Fruit fly (Drosophila melanogaster) whole organism, embryonic: ENCODE results near the gene CG2224.

Experiments
- Atf6 ChIP-seq: fragments of 200-800 bp; sonication (Bioruptor generic); IDR thresholded peaks from 2 replicates; pipeline ENCODE4 v1.3.6; 2022; ENCODE audit warnings: missing biosample characterization, missing genetic modification characterization
- Bgb ChIP-seq: fragments of 200-800 bp; sonication (Bioruptor generic); IDR thresholded peaks from 2 replicates; pipeline ENCODE4 v1.3.6; 2022; ENCODE audit warnings: missing biosample characterization, missing genetic modification characterization; ENCODE audit not compliant: partially characterized antibody
- CG1024 ChIP-seq: fragments of 200-800 bp; sonication (Bioruptor generic); IDR thresholded peaks from 2 replicates; pipeline ENCODE4 v1.3.6; 2022; ENCODE audit warnings: missing biosample characterization, missing genetic modification characterization
- CG10274 ChIP-seq: fragments of 200-800 bp; sonication (Bioruptor generic); optimal IDR thresholded peaks from 3 replicates; lab custom pipeline; 2017; ENCODE audit warnings: missing biosample characterization, mild to moderate bottlenecking, missing genetic modification characterization
- CG10565 ChIP-seq: fragments of 200-800 bp; sonication (Bioruptor generic); optimal IDR thresholded peaks from 3 replicates; lab custom pipeline; 2016; ENCODE audit warnings: missing biosample characterization, mild to moderate bottlenecking, missing genetic modification characterization
- CG10959 ChIP-seq: fragments of 200-800 bp; sonication (Bioruptor generic); IDR thresholded peaks from 2 replicates; pipeline ENCODE4 v1.3.6; 2022; ENCODE audit warnings: missing biosample characterization, missing genetic modification characterization
- CG11504 ChIP-seq: fragments of 200-800 bp; sonication (Bioruptor generic); optimal IDR thresholded peaks from 3 replicates; lab custom pipeline; 2019; ENCODE audit warnings: missing biosample characterization, mild to moderate bottlenecking, missing genetic modification characterization, moderate library complexity
- CG12942 ChIP-seq: fragments of 200-800 bp; sonication (Bioruptor generic); optimal IDR thresholded peaks from 3 replicates; lab custom pipeline; 2016; ENCODE audit warnings: missing biosample characterization, missing genetic modification characterization
- CG13287 ChIP-seq: fragments of 200-800 bp; sonication (Bioruptor generic); IDR thresholded peaks from 2 replicates; pipeline ENCODE4 v1.3.6; 2022; ENCODE audit warnings: missing biosample characterization, missing genetic modification characterization; ENCODE audit not compliant: partially characterized antibody
- CG13775 ChIP-seq: fragments of 200-800 bp; sonication (Bioruptor generic); optimal IDR thresholded peaks from 3 replicates; lab custom pipeline; 2017; ENCODE audit warnings: missing biosample characterization, mild to moderate bottlenecking, missing genetic modification characterization
- CG17829 ChIP-seq: fragments of 200-800 bp; optimal IDR thresholded peaks from 2 replicates; lab custom pipeline; 2019; ENCODE audit warnings: missing biosample characterization, mild to moderate bottlenecking, missing genetic modification characterization, moderate library complexity
- CG34224 ChIP-seq: fragments of 200-800 bp; sonication (Bioruptor generic); IDR thresholded peaks from 3 replicates; pipeline ENCODE4 v1.3.6; 2022; ENCODE audit warnings: missing biosample characterization, missing genetic modification characterization; ENCODE audit not compliant: partially characterized antibody
- CG3726 ChIP-seq: fragments of 200-800 bp; sonication (Bioruptor generic); IDR thresholded peaks from 3 replicates; pipeline ENCODE4, ENCODE4 v1.3.6; 2022; ENCODE audit warnings: missing biosample characterization, missing genetic modification characterization
- CG4820 ChIP-seq: fragments of 200-800 bp; sonication (Bioruptor generic); optimal IDR thresholded peaks from 3 replicates; lab custom pipeline; 2016; ENCODE audit warnings: missing biosample characterization, missing genetic modification characterization
- CG7839 ChIP-seq: fragments of 200-800 bp; sonication (Bioruptor generic); optimal IDR thresholded peaks from 3 replicates; lab custom pipeline; 2018; ENCODE audit warnings: missing biosample characterization, mild to moderate bottlenecking, missing genetic modification characterization, moderate library complexity
- CG7963 ChIP-seq: fragments of 200-800 bp; sonication (Bioruptor generic); IDR thresholded peaks from 3 replicates; pipeline ENCODE4 v1.3.6; 2022; ENCODE audit warnings: missing biosample characterization, missing genetic modification characterization; ENCODE audit not compliant: partially characterized antibody
- CG9609 ChIP-seq: fragments of 200-800 bp; sonication (Bioruptor generic); optimal IDR thresholded peaks from 3 replicates; lab custom pipeline; 2016; ENCODE audit warnings: missing biosample characterization, missing genetic modification characterization
- CG9727 ChIP-seq: fragments of 200-800 bp; sonication (Bioruptor generic); optimal IDR thresholded peaks from 3 replicates; lab custom pipeline; 2017; ENCODE audit warnings: missing biosample characterization, mild to moderate bottlenecking, missing genetic modification characterization
- Chrac-16 ChIP-seq: fragments of 200-800 bp; sonication (Bioruptor generic); optimal IDR thresholded peaks from 3 replicates; lab custom pipeline; 2016; ENCODE audit warnings: missing biosample characterization, missing genetic modification characterization
- D19B ChIP-seq: fragments of 200-800 bp; sonication (Bioruptor generic); optimal IDR thresholded peaks from 2 replicates; lab custom pipeline; 2017; ENCODE audit warnings: missing biosample characterization, mild to moderate bottlenecking, missing genetic modification characterization
- Doc3 ChIP-seq: fragments of 200-800 bp; sonication (Bioruptor generic); IDR thresholded peaks from 3 replicates; pipeline ENCODE4 v1.3.6; 2022; ENCODE audit warnings: missing biosample characterization, missing genetic modification characterization; ENCODE audit not compliant: partially characterized antibody
- E2f1 ChIP-seq: fragments of 200-800 bp; sonication (Bioruptor generic); IDR thresholded peaks from 2 replicates; pipeline ENCODE4 v1.3.6; 2022; ENCODE audit warnings: missing biosample characterization, missing genetic modification characterization
- HHEX ChIP-seq: fragments of 200-800 bp; sonication (Bioruptor generic); optimal IDR thresholded peaks from 3 replicates; lab custom pipeline; 2017; ENCODE audit warnings: missing biosample characterization, mild to moderate bottlenecking, missing genetic modification characterization, missing genetic modification reagents
- HLH3B ChIP-seq: fragments of 200-800 bp; sonication (Bioruptor generic); IDR thresholded peaks from 2 replicates; pipeline ENCODE4 v1.3.6; 2022; ENCODE audit warnings: missing biosample characterization, missing genetic modification characterization
- MESR4 ChIP-seq: fragments of 200-800 bp; sonication (Bioruptor generic); optimal IDR thresholded peaks from 2 replicates; lab custom pipeline; 2018; ENCODE audit warnings: missing biosample characterization, mild to moderate bottlenecking, missing genetic modification characterization, moderate library complexity
- Ssrp ChIP-seq: fragments of 200-800 bp; sonication (Bioruptor generic); optimal IDR thresholded peaks from 2 replicates; lab custom pipeline; 2018; ENCODE audit warnings: missing biosample characterization, mild to moderate bottlenecking, missing genetic modification characterization, moderate library complexity
- TFAM ChIP-seq: fragments of 200-800 bp; sonication (Bioruptor generic); optimal IDR thresholded peaks from 2 replicates; lab custom pipeline; 2017; ENCODE audit warnings: missing biosample characterization, missing genetic modification characterization, inconsistent platforms
- YL-1 ChIP-seq: fragments of 200-800 bp; sonication (Bioruptor generic); optimal IDR thresholded peaks from 3 replicates; lab custom pipeline; 2017; ENCODE audit warnings: missing biosample characterization, mild to moderate bottlenecking, missing genetic modification characterization
- ase ChIP-seq: fragments of 200-800 bp; sonication (Bioruptor generic); IDR thresholded peaks from 3 replicates; pipeline ENCODE4 v1.3.6; 2022; ENCODE audit warnings: missing biosample characterization, missing genetic modification characterization
- bowl ChIP-seq: fragments of 200-800 bp; sonication (Bioruptor generic); IDR thresholded peaks from 2 replicates; pipeline ENCODE4 v1.3.6; 2022; ENCODE audit warnings: missing biosample characterization, missing genetic modification characterization
- caup ChIP-seq: fragments of 200-800 bp; sonication (Bioruptor generic); optimal IDR thresholded peaks from 3 replicates; lab custom pipeline; 2017; ENCODE audit warnings: missing biosample characterization, mild to moderate bottlenecking, missing genetic modification characterization, moderate library complexity; ENCODE audit not compliant: severe bottlenecking
- cg ChIP-seq: fragments of 200-800 bp; sonication (Bioruptor generic); optimal IDR thresholded peaks from 3 replicates; lab custom pipeline; 2019; ENCODE audit warnings: missing biosample characterization, mild to moderate bottlenecking, missing genetic modification characterization, moderate library complexity
- chif ChIP-seq, 2 experiments: fragments of 200-800 bp; sonication (Bioruptor generic); optimal IDR thresholded peaks; 3 replicates each; lab custom pipeline; 2016; ENCODE audit warnings: missing biosample characterization in 2 of 2, missing genetic modification characterization in 2 of 2
- crol ChIP-seq: fragments of 200-800 bp; sonication (Bioruptor generic); IDR thresholded peaks from 2 replicates; pipeline ENCODE4 v1.3.6; 2022; ENCODE audit warnings: missing biosample characterization, missing genetic modification characterization
- grau ChIP-seq: fragments of 200-800 bp; optimal IDR thresholded peaks from 3 replicates; lab custom pipeline; 2019; ENCODE audit warnings: missing biosample characterization, mild to moderate bottlenecking, missing genetic modification characterization, moderate library complexity
- gro ChIP-seq: fragments of 200-800 bp; sonication (Bioruptor generic); optimal IDR thresholded peaks from 2 replicates; lab custom pipeline; 2016; ENCODE audit warnings: missing biosample characterization, missing genetic modification characterization
- hkb ChIP-seq, 2 experiments: fragments of 200-800 bp in 1 of 2; fragments of >200 bp in 1 of 2; sonication (Bioruptor generic) in 1 of 2; IDR thresholded peaks in 1 of 2; optimal IDR thresholded peaks in 1 of 2; 2 replicates each; pipeline versions ENCODE4 v1.3.6 to Lab custom; 2017 to 2022; ENCODE audit warnings: missing biosample characterization in 1 of 2, missing genetic modification characterization in 1 of 2
- lab ChIP-seq: fragments of 200-800 bp; sonication (Bioruptor generic); optimal IDR thresholded peaks from 3 replicates; lab custom pipeline; 2017; ENCODE audit warnings: missing biosample characterization, missing genetic modification characterization, mild to moderate bottlenecking, moderate library complexity, missing genetic modification reagents
- nau ChIP-seq: fragments of 200-800 bp; sonication (Bioruptor generic); optimal IDR thresholded peaks from 3 replicates; lab custom pipeline; 2017; ENCODE audit warnings: missing biosample characterization, mild to moderate bottlenecking, missing genetic modification characterization, missing genetic modification reagents
- nerfin-1 ChIP-seq: fragments of 200-800 bp; sonication (Bioruptor generic); optimal IDR thresholded peaks from 3 replicates; lab custom pipeline; 2019; ENCODE audit warnings: missing biosample characterization, mild to moderate bottlenecking, missing genetic modification characterization, moderate library complexity
- rib ChIP-seq: fragments of 200-800 bp; sonication (Bioruptor generic); IDR thresholded peaks from 2 replicates; pipeline ENCODE4 v1.3.6; 2022; ENCODE audit warnings: missing biosample characterization, missing genetic modification characterization
- row ChIP-seq: fragments of 200-800 bp; sonication (Bioruptor generic); IDR thresholded peaks from 3 replicates; pipeline ENCODE4 v1.3.6; 2022; ENCODE audit warnings: missing biosample characterization, missing genetic modification characterization
- scrt ChIP-seq: fragments of 200-800 bp; sonication (Bioruptor generic); optimal IDR thresholded peaks from 2 replicates; lab custom pipeline; 2018; ENCODE audit warnings: missing biosample characterization, mild to moderate bottlenecking, missing genetic modification characterization, moderate library complexity
- sima ChIP-seq: fragments of 200-800 bp; sonication (Bioruptor generic); optimal IDR thresholded peaks from 2 replicates; lab custom pipeline; 2016; ENCODE audit warnings: missing biosample characterization, missing genetic modification characterization
- sr ChIP-seq: fragments of 200-800 bp; sonication (Bioruptor generic); IDR thresholded peaks from 3 replicates; pipeline ENCODE4 v1.3.6; 2022; ENCODE audit warnings: missing biosample characterization, missing genetic modification characterization
- tap ChIP-seq: fragments of 200-800 bp; optimal IDR thresholded peaks from 3 replicates; lab custom pipeline; 2019; ENCODE audit warnings: missing biosample characterization, mild to moderate bottlenecking, missing genetic modification characterization, moderate library complexity
- toy ChIP-seq: fragments of 200-800 bp; sonication (Bioruptor generic); IDR thresholded peaks from 2 replicates; pipeline ENCODE4 v1.3.6; 2022; ENCODE audit warnings: missing biosample characterization, missing genetic modification characterization
- tup ChIP-seq: fragments of 200-800 bp; sonication (Bioruptor generic); optimal IDR thresholded peaks from 2 replicates; lab custom pipeline; 2016; ENCODE audit warnings: missing biosample characterization, mild to moderate bottlenecking, missing genetic modification characterization, moderate library complexity
- yki ChIP-seq: fragments of >200 bp; optimal IDR thresholded peaks from 3 replicates; lab custom pipeline; 2018

CG2224 gene

dm6 chr3R:30450224-30450623 lies 8.9 kb downstream of the CG2224 start (continued):
- peak; percentile 83 for TF ChIP-seq HHEX (GFP tag; lab: Kevin White, UChicago)
- peak; percentile 48 for TF ChIP-seq CG10565 (GFP tag; lab: Kevin White, UChicago)
- peak; percentile 47 for TF ChIP-seq CG4820 (GFP tag; lab: Kevin White, UChicago)
- peak; percentile 93 for TF ChIP-seq lab
- peak; percentile 57 for TF ChIP-seq yki
- no peak for TF ChIP-seq sima (GFP tag; lab: Kevin White, UChicago)
- peak; percentile 62 for TF ChIP-seq scrt
- TF ChIP-seq CG7839 = peak; percentile 29
- no peak for TF ChIP-seq D19B (GFP tag; lab: Kevin White, UChicago)
- TF ChIP-seq MESR4 (GFP tag; lab: Kevin White, UChicago) = peak; percentile 7
- no peak for TF ChIP-seq tup (GFP tag; lab: Kevin White, UChicago)
- TF ChIP-seq YL-1 (GFP tag; lab: Kevin White, UChicago) = peak; percentile 80
- TF ChIP-seq CG17829 (tag; lab: Kevin White, UChicago) = no peak
- no peak for TF ChIP-seq Chrac-16 (GFP tag; lab: Kevin White, UChicago)
- no peak for TF ChIP-seq CG7963 (GFP tag; lab: Robert Waterston, UW)
- TF ChIP-seq CG13287 = peak; percentile 31
- peak; percentile 86; the same call in 1 of the 2 replicates for TF ChIP-seq HLH3B
- TF ChIP-seq nerfin-1 (tag; lab: Kevin White, UChicago) = peak; percentile 47
- TF ChIP-seq Bgb (GFP tag; lab: Robert Waterston, UW) = no peak; the same call in 1 of the 2 replicates
- peak; percentile 89 for TF ChIP-seq caup (GFP tag; lab: Kevin White, UChicago)
- peak; percentile 79 for TF ChIP-seq CG12942
- no peak for TF ChIP-seq hkb (optimal IDR thresholded peaks at IDR 0.05; lab: Kevin White, UChicago)
- TF ChIP-seq hkb (GFP tag; IDR thresholded peaks at IDR 0.05; lab: Robert Waterston, UW) = peak; percentile 93
- TF ChIP-seq CG10274 (GFP tag; lab: Kevin White, UChicago) = peak; percentile 12
- TF ChIP-seq crol (GFP tag; lab: Robert Waterston, UW) = 0 out of 2 replicates have a peak, but pooled peaks have one; percentile 13
- peak; percentile 11 for TF ChIP-seq grau (tag; lab: Kevin White, UChicago)
- TF ChIP-seq row (GFP tag; lab: Robert Waterston, UW) = peak; percentile 25; the same call in 1 of the 3 replicates
- TF ChIP-seq nau (GFP tag; lab: Kevin White, UChicago) = peak; percentile 89
- peak; percentile 54 to 74 for TF ChIP-seq chif (GFP tag; optimal IDR thresholded peaks at IDR 0.05; lab: Kevin White, UChicago)
- TF ChIP-seq CG9609 (GFP tag; lab: Kevin White, UChicago) = peak; percentile 29
- TF ChIP-seq gro (GFP tag; lab: Kevin White, UChicago) = peak; percentile 54
- peak; percentile 88 for TF ChIP-seq CG9727 (GFP tag; lab: Kevin White, UChicago)
- TF ChIP-seq CG3726 = peak; percentile 89
- TF ChIP-seq toy (GFP tag; lab: Robert Waterston, UW) = peak; percentile 70; the same call in 1 of the 2 replicates
- TF ChIP-seq cg (GFP tag; lab: Kevin White, UChicago) = no peak
- peak; percentile 90 for TF ChIP-seq rib
- TF ChIP-seq CG10959 (GFP tag; lab: Robert Waterston, UW) = peak; percentile 67
- TF ChIP-seq CG1024 (GFP tag; lab: Robert Waterston, UW) = peak; percentile 90; the same call in 1 of the 2 replicates
- TF ChIP-seq sr = peak; percentile 79
- no peak for TF ChIP-seq Ssrp (tag; lab: Kevin White, UChicago)
- peak; percentile 52 for TF ChIP-seq tap
- TF ChIP-seq CG34224 (GFP tag; lab: Robert Waterston, UW) = peak; percentile 52; the same call in 1 of the 3 replicates
- peak; percentile 5 for TF ChIP-seq TFAM (GFP tag; lab: Kevin White, UChicago)
- peak; percentile 32 for TF ChIP-seq CG11504
- TF ChIP-seq Doc3 (GFP tag; lab: Robert Waterston, UW) = no peak
- TF ChIP-seq E2f1 (GFP tag; lab: Robert Waterston, UW) = peak; percentile 71
- TF ChIP-seq ase (GFP tag; lab: Robert Waterston, UW) = no peak; the same call in 2 of the 3 replicates
- peak; percentile 30; the same call in 1 of the 2 replicates for TF ChIP-seq Atf6
- no peak for TF ChIP-seq bowl (GFP tag; lab: Robert Waterston, UW)
- TF ChIP-seq CG13775 (GFP tag; lab: Kevin White, UChicago) = peak; percentile 59
